Worm (Caenorhabditis elegans): ENCODE measurements around the gene C14A6.6.

- TF ChIP-seq ceh-13 (GFP tag; optimal IDR thresholded peaks at IDR 0.05) (no peak), ama-1 (optimal IDR thresholded peaks at IDR 0.05) (no peak), tbx-11 (GFP tag; IDR thresholded peaks at IDR 0.05) (no peak), ets-7 (tag; optimal IDR thresholded peaks at IDR 0.05) (no peak), hmbx-1 (tag; optimal IDR thresholded peaks at IDR 0.05) (no peak)
Measured at ce11 chrV:18179663-18180062, 12.6 kb upstream of the C14A6.6 start, which contains the start of gene C31G12.1.

Data from whole organism, early embryonic.